Fruit fly (Drosophila melanogaster): ENCODE measurements around the gene CG4572.

CG4572 gene

DNA sequence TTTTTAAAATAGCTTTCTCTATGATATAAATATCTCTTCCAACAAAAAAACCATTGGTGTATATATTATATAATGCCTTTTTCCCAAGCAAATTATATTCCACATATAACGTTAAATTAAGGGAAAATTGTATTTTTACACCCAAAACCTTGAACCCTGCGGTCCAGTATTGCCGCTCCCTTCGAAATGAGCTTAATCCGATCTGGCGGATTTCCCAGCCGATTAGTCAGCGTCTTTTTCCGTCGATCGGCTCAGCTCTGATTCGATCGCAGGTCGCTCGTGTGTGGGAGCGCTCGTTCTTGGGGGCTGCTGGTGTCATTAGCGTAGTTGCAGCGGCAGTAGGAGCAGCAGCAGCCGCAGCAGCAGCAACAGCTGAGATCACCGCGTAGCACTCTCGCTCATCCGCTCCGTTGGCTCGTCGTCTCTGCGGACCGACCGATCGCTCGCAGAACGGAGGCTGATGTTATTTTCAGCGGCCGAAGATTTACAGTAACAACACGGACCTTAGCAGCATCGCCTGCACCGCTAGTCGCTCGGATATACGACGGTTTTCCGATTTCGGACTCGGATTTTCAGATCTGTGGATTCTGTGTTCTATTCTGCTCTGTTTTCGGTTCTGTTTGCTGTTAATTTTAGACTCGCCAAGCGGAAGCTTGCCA lies 26.3 kb upstream of the CG4572 start, which contains the start of gene CG4733:
CG4733 (plus strand) TSS at position 350 of the 659 bp plus-strand sequence.
- no peak for TF ChIP-seq CTCF (optimal IDR thresholded peaks at IDR 0.05)
- TF ChIP-seq CG8478 (optimal IDR thresholded peaks at IDR 0.05), result no peak

DNA sequence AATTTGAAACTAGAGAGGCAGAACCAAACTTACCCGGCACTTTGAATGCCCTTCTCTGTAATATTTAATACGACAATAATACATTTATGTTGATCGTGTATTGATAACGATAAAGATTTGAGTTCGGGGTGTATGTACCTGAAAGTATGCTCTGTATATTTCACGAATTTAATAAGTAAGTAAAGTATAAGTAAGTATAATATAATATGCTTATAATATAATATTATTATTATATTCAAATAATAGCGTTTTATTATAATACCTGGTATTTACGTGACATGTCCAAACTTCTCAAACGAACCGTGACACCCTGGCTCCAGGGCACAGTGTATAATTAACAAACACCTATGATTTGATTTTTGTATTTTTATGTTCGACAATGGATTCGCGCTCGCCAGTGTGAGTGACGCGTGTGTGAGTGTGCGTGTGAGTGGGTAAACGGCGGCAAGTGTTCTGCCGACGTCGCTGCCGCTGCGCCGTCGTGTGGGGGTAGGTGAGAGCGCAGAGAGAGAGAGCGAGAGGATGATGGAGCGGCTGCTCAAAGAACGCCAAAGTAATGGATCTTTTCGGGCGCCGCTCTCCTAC lies 25.5 kb upstream of the CG4572 start:
- TF ChIP-seq CG8478 (optimal IDR thresholded peaks at IDR 0.05) (no peak), CTCF (optimal IDR thresholded peaks at IDR 0.05) (no peak)

DNA sequence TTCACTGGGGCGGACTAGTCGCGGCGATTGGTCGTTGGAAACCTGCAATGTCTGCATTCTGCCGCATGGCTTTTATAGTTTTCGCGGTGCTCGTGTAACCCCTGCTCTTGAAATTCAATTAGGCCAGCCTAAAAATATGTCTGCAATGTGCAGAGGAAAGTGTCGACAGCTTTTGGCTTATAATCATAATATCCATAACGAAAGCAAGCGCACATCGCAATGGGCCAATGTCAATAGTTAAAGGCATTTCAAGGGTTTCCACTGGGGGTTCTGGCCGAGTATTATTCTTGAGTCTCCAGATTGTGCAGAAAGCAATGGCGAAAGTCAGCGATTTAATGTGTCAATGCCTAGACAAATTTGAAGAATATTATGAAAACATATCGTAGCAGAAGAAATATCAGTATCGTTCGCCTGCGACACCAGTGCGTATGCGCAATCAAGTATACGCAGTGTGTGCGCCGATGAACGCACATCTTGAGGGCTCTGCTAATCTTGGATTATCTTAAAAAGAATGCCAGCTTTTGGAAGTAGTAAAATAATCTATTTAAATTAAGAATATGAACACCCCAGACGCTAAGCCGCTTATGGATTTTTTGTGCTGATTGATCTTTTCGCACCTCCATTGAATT lies 24.1 kb upstream of the CG4572 start, which contains the start of gene ninaE:
ninaE (minus strand) TSS at position 51 of the 629 bp plus-strand sequence.
- TF ChIP-seq CG8478 (optimal IDR thresholded peaks at IDR 0.05) (no peak), CTCF (optimal IDR thresholded peaks at IDR 0.05) (no peak)

DNA sequence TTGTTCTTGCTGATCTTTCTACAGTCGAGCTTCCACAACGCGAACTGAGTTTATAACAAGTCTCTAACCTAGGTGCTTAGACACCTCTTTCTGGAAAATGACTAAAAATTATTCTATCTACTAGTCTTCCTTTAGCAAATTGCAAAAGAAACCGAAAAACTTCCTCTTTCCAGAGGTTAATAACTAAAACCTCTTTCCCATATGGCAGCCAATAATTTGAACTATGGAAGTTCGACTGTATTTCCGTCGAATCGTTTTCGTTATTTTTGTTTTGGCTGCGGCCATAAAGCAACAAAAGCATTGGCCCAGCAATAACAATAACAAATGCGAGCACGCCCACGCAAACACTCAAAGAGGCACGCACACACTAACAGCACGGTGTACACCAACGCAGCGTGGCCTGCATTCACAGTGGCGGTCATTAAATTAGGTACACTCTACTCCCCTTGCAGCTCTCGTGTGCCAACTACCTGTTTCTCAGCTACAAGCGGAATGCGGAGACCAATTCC lies 16.3 kb upstream of the CG4572 start:
- TF ChIP-seq CTCF (optimal IDR thresholded peaks at IDR 0.05), result no peak
- TF ChIP-seq CG8478 (optimal IDR thresholded peaks at IDR 0.05), result no peak

DNA sequence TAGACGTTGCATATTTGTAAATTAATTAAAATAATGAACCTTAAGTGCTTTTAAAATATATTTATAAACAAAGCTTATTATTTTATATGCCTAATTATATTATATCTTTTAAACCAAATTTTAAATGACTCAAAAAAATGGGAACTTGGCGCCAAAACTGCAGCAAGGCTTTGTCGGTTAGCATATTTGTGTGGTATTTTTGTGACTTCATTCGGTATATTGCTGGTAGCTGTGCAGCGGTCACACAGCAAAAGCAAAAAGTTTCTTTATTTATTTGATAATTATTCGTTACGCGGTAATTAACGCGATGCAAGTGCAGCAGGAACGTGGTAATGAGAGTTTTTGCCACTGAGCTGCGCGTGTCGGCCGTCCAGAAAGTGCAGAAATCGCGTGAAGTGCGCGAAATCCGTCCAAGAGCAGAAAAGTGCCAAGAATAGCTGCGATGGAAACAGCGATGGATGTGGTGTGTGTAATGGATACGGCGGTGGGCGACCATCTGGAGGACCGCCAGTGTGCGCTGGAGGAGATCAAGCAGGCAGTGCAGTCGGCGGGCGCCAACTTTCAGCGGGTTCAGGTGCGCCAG lies 15.4 kb upstream of the CG4572 start, which contains the start of gene Ask1:
Ask1 (plus strand) TSS at position 250 of the 583 bp plus-strand sequence.
- TF ChIP-seq CTCF (optimal IDR thresholded peaks at IDR 0.05) (no peak), CG8478 (optimal IDR thresholded peaks at IDR 0.05) (no peak)

DNA sequence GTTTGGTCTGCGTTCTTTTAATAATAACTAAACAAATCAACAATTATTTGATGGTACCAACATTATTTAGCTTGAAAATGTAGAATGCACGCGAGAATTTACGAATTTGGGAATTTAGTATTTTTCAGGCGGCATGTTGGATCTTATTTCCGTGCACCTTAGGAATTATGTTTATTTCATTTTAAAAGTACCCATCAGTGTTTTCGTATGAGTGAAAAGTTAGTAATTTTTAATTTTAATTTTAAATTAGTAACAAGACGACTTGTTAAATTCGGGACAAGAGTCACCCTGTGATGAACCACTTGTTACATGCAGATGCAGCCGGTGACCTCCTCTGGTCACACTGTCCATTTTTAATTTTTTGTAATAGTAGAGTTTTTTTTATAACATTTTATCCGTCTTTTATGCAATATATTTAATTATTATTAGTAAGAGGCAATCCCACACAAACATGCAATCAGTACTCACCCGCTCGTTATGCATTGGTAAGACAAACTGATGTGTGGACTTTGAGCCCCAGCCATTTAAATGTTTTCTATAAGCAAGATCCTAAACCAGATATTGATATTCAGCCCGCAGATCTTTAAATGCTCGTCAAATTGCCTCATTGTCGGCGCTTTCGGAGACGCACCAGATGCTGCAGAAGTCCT lies 13.4 kb upstream of the CG4572 start, which contains the start of the genes CG17186 and Arc42:
CG17186 (minus strand) TSS at position 88 of the 650 bp plus-strand sequence.
Arc42 (plus strand) TSS at position 311 of the 650 bp plus-strand sequence.
- TF ChIP-seq CTCF (optimal IDR thresholded peaks at IDR 0.05), result no peak
- no peak for TF ChIP-seq CG8478 (optimal IDR thresholded peaks at IDR 0.05)

DNA sequence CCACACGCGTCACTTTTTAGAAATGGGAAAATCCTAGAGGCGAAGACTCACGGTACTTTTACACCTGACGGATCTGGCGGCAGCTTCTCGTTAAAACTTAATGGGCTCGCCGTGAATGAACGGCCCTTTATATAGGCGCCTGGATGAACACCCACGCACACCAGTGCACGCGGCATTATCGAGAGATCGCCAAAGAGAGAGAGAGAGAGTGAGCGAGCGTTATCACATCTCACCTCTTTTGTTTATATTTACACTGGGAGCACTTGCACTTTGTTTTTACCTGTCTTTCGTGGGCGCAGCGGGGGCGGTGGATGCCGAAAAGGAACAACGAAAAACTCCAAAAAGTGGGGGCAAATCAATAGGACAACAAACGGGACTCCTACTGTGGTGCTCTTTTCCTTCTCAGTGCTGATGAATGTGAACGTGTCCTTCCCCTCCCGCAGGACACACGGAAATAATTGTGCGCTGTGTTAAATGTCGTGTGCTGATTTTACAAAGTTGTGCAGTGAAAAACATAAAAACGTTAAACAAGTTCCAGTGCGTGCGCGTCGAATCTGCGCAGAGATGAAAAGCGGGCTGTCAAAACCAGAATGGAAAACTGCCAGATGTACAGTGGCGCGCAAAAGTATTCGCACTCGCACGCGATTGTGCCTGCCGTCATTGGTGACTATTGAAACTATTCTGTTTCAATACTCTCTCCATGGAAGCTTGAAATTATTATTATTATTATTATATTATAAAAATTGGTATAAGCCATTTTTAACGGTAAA lies 11.1 kb upstream of the CG4572 start, which contains the start of gene Mrp5:
Mrp5 (minus strand) TSS at position 561 of the 770 bp plus-strand sequence.
- TF ChIP-seq CTCF (optimal IDR thresholded peaks at IDR 0.05) (no peak), CG8478 (optimal IDR thresholded peaks at IDR 0.05) (no peak)

DNA sequence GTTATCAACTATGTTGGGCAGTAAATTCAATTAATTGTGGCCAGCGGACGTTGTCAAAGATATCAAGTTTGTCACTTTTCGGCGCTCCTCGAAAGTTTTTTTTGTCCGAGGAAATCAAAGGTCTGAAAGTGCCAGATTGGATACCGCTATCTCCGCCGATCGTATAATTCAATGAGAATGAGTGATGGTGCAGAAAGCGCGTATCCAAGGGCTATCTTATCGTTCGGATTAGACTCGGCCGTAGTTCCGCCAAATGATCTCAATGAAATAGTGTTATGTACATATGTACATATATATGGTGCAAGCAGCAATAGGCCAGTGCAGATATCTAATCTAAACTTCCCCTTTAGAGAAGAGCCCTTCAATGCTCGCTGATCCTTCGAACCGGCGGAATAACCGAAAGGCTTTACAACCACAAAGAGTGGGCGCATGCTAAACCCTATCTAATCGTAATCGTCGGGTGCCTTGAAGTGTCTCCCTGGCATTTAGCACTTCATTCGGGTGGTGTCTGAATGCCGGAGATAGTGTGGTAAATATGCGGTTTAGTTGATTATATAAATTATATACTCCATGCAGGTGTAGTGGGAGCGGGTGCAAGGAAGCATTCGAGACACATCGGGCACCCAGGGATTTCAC lies 9.0 kb upstream of the CG4572 start:
- TF ChIP-seq CTCF (optimal IDR thresholded peaks at IDR 0.05), result no peak

DNA sequence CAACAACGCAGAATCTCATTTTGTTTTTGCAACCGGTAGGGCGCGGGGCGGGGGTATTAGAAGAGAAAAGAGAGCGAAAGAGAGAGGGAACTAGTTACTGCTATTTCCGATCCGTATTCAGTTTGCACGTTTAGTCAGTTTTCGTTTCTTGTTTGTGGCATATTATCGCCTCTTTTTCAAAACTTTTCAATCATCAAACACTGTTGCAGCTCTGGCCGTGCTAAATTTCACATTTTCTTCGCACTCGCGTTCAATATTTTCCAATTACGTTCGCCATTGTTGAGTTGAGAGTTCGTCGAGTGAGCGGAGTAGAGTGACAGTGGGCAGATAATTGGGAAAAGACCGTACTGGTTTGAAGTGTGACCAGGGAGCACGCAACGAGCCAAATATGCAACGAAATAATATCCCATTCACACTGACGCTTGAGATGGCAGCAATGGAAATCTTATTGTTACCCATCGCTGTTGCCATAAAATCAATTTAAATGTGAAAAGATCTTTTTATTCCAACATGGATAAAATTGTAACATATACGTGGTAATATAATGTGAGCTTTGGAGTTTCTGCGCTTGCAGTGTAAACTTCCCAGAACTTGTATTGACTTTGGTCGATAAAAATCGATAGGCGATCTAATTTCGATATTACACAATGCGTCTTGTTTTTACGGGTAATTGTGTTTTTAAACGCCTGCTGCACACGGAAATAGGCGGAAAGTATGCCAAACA lies 3.0 kb downstream of the CG4572 start, which contains the start of the genes Ire1 and Mrm2:
Ire1 (minus strand) TSS at position 296 of the 724 bp plus-strand sequence.
Mrm2 (plus strand) TSS at position 615 of the 724 bp plus-strand sequence.
- TF ChIP-seq CG8478 (optimal IDR thresholded peaks at IDR 0.05) (no peak), CTCF (optimal IDR thresholded peaks at IDR 0.05) (peak; percentile 8 to 31)

DNA sequence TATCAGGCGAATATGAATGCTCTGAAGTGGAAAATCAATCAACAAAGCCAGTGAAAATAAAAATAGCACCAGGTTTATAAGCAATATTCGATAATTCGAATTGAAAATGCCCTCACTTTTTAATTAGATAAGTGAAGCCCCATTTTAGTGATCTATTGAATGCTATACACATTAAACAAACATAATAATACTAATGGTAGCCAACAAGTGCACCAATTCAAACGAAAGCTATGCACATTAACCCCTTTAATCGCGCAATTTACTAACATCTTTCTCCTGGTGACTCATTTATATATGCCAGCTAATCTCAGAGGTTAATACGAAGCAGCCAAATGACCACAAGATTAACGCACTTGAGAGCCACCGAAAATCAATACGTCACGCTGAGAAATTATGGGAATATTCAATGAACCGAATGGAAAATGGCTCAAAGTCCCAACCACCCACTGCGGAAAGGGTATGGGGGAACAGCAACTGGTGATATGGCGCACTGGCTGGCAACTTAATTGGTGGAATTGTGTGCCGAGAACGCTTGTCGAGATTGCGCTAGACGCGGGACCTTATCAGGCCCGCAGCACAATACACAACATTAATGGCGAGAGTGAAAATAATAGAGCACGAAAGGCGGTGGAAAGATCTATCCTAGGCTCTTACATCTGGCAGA lies 4.7 kb downstream of the CG4572 start:
- no peak for TF ChIP-seq CTCF (optimal IDR thresholded peaks at IDR 0.05)
- TF ChIP-seq CG8478 (optimal IDR thresholded peaks at IDR 0.05), result no peak

DNA sequence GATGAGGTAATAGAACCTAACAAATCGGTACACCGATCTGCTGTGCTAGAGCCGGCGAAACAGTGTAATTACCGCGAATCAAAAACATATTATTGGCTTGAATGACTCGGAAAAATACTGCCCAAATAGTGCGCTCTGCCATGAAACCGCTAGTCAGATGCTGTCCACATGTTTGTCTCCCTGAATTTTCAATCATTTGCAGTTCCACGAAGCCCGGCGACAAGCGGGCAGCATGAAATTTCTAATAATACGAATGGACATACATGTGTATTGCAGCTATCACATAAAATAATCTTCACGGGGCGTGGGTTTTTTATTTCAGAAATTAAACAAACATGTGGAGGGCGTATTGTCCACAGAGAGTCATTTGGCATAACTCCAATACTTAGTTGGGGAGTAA lies 5.2 kb downstream of the CG4572 start:
- TF ChIP-seq CG8478 (optimal IDR thresholded peaks at IDR 0.05), result no peak
- no peak for TF ChIP-seq CTCF (optimal IDR thresholded peaks at IDR 0.05)

DNA sequence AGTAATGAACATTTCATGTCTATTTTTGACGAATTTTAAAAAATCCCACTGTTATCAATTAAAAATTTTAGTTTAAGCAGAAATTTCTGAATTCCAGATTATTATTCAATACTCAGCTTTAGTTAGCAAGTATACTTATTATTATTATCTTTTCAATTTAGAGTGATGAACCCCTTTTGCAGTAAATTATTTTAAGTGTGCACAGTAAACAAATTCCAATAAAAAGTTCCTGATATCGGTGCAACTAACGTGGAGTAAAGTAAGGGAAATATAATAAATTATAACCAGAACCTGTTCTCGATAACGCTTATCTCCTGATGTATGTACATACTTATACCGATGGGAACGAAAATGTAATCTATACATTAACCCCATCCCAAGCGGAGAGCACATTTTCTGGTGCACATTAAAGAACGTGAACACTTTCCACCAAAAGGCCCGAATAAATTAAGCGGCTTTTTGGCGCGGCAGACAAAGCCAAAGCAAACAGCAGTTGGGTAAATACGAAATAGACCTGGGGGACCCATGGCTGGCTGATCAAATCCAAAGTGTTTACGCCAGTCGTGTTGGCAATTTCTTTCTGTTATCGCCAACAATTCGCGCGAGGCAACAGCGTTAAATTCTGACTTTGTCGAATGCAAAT lies 6.1 kb downstream of the CG4572 start:
- no peak for TF ChIP-seq CG8478 (optimal IDR thresholded peaks at IDR 0.05)
- TF ChIP-seq CTCF (optimal IDR thresholded peaks at IDR 0.05), result no peak
